Worm (Caenorhabditis elegans) whole organism, L4/young adult: Measurements from ENCODE around the gene oct-2.

ENCODE experiments used
- W03F9.2 ChIP-seq: fragments of 150-350 bp; optimal IDR thresholded peaks from 2 replicates; lab custom pipeline; 2014; ENCODE audit warnings: missing biosample characterization, missing genetic modification characterization
- dao-5 ChIP-seq: sonication (generic microtip); optimal IDR thresholded peaks from 2 replicates; lab custom pipeline; 2016; ENCODE audit warnings: missing genotype, missing genetic modification characterization, moderate library complexity, missing compliant biosample characterization
- him-1 ChIP-seq: sonication (generic microtip); optimal IDR thresholded peaks from 2 replicates; lab custom pipeline; 2016; ENCODE audit warnings: missing genotype, missing genetic modification reagents, missing genetic modification characterization, missing compliant biosample characterization

- TF ChIP-seq him-1 (no peak), dao-5 (no peak), W03F9.2 (tag; lab: Kevin White, UChicago) (no peak)
These were observed 17.5 kb upstream of the oct-2 start for ce11 chrX:11328710-11329109.
